Fruit fly (Drosophila melanogaster) whole organism, embryonic: ENCODE data around the gene CG7378.

ENCODE experiments used
- Adf1 ChIP-seq: fragments of 200-800 bp; sonication (Bioruptor generic); IDR thresholded peaks from 2 replicates; pipeline ENCODE4 v1.3.6; 2022; ENCODE audit warnings: missing biosample characterization, missing genetic modification characterization
- CG10321 ChIP-seq: fragments of 200-800 bp; sonication (Bioruptor generic); IDR thresholded peaks from 2 replicates; pipeline ENCODE4 v1.3.6; 2022; ENCODE audit warnings: missing biosample characterization, missing genetic modification characterization
- CG15479 ChIP-seq: fragments of 200-800 bp; sonication (Bioruptor generic); optimal IDR thresholded peaks from 3 replicates; lab custom pipeline; 2019; ENCODE audit warnings: missing biosample characterization, mild to moderate bottlenecking, missing genetic modification characterization, moderate library complexity
- CG1603 ChIP-seq: fragments of 200-800 bp; sonication (Bioruptor generic); optimal IDR thresholded peaks from 2 replicates; lab custom pipeline; 2019; ENCODE audit warnings: missing biosample characterization, mild to moderate bottlenecking, missing genetic modification characterization, moderate library complexity
- CG17385 ChIP-seq: fragments of 200-800 bp; sonication (Bioruptor generic); optimal IDR thresholded peaks from 3 replicates; lab custom pipeline; 2018; ENCODE audit warnings: missing biosample characterization, mild to moderate bottlenecking, missing genetic modification characterization
- CG31365 ChIP-seq: fragments of 200-800 bp; sonication (Bioruptor generic); optimal IDR thresholded peaks from 2 replicates; lab custom pipeline; 2018; ENCODE audit warnings: missing biosample characterization, mild to moderate bottlenecking, missing genetic modification characterization
- CG3163 ChIP-seq: fragments of 200-800 bp; sonication (Bioruptor generic); optimal IDR thresholded peaks from 3 replicates; lab custom pipeline; 2016; ENCODE audit warnings: missing biosample characterization, missing genetic modification characterization
- CG4360 ChIP-seq: fragments of 200-800 bp; sonication (Bioruptor generic); IDR thresholded peaks from 2 replicates; pipeline ENCODE4 v1.3.6; 2022; ENCODE audit warnings: missing biosample characterization, missing genetic modification characterization
- CG6272 ChIP-seq: fragments of 200-800 bp; sonication (Bioruptor generic); IDR thresholded peaks from 2 replicates; pipeline ENCODE4 v1.3.6; 2022; ENCODE audit warnings: missing biosample characterization, missing genetic modification characterization
- CG6689 ChIP-seq: fragments of 200-800 bp; sonication (Bioruptor generic); IDR thresholded peaks from 2 replicates; pipeline ENCODE4 v1.3.6; 2022; ENCODE audit warnings: missing biosample characterization, missing genetic modification characterization
- CG6813 ChIP-seq: fragments of 200-800 bp; sonication (Bioruptor generic); optimal IDR thresholded peaks from 2 replicates; lab custom pipeline; 2017; ENCODE audit warnings: missing biosample characterization, missing genetic modification characterization, mild to moderate bottlenecking, moderate library complexity, missing genetic modification reagents
- CG7357 ChIP-seq: fragments of 200-800 bp; sonication (Bioruptor generic); IDR thresholded peaks from 3 replicates; pipeline ENCODE4 v1.3.6; 2022; ENCODE audit warnings: missing biosample characterization, missing genetic modification characterization
- CG7839 ChIP-seq: fragments of 200-800 bp; sonication (Bioruptor generic); optimal IDR thresholded peaks from 3 replicates; lab custom pipeline; 2018; ENCODE audit warnings: missing biosample characterization, mild to moderate bottlenecking, missing genetic modification characterization, moderate library complexity
- D ChIP-seq, 2 experiments: fragments of 200-800 bp in 1 of 2; fragments of >200 bp in 1 of 2; sonication (Bioruptor generic) in 1 of 2; optimal IDR thresholded peaks; 2 replicates in 1 of 2; 3 replicates in 1 of 2; lab custom pipeline; 2017; ENCODE audit warnings: mild to moderate bottlenecking in 1 of 2, missing biosample characterization in 1 of 2, missing genetic modification characterization in 1 of 2, missing genetic modification reagents in 1 of 2
- Dll ChIP-seq: fragments of 200-800 bp; sonication (Bioruptor generic); IDR thresholded peaks from 4 replicates; pipeline ENCODE4 v1.3.6; 2022; ENCODE audit warnings: missing biosample characterization, missing genetic modification characterization; ENCODE audit not compliant: partially characterized antibody
- GATAe ChIP-seq: fragments of 200-800 bp; sonication (Bioruptor generic); conservative IDR thresholded peaks from 2 replicates; pipeline ENCODE4 v1.3.6; 2022; ENCODE audit warnings: missing biosample characterization, missing genetic modification characterization
- Hey ChIP-seq: fragments of 200-800 bp; sonication (Bioruptor generic); optimal IDR thresholded peaks from 3 replicates; lab custom pipeline; 2018; ENCODE audit warnings: missing biosample characterization, mild to moderate bottlenecking, missing genetic modification characterization
- Hr39 ChIP-seq: fragments of >200 bp; optimal IDR thresholded peaks from 2 replicates; lab custom pipeline; 2017
- Kr ChIP-seq: fragments of 200-800 bp; sonication (Bioruptor generic); optimal IDR thresholded peaks from 2 replicates; lab custom pipeline; 2017; ENCODE audit warnings: missing biosample characterization, mild to moderate bottlenecking, missing genetic modification characterization
- Lim3 ChIP-seq: fragments of 200-800 bp; sonication (Bioruptor generic); IDR thresholded peaks from 2 replicates; pipeline ENCODE4 v1.3.6; 2022; ENCODE audit warnings: missing biosample characterization, missing genetic modification characterization
- Max ChIP-seq: fragments of 200-800 bp; sonication (Bioruptor generic); optimal IDR thresholded peaks from 2 replicates; lab custom pipeline; 2016; ENCODE audit warnings: missing biosample characterization, mild to moderate bottlenecking, missing genetic modification characterization
- NfI ChIP-seq: fragments of 200-800 bp; sonication (Bioruptor generic); optimal IDR thresholded peaks from 3 replicates; lab custom pipeline; 2018; ENCODE audit warnings: missing biosample characterization, mild to moderate bottlenecking, missing genetic modification characterization, moderate library complexity
- Trl ChIP-seq, 3 experiments: fragments of >200 bp in 2 of 3; fragments of 200-800 bp in 1 of 3; sonication (Bioruptor generic) in 1 of 3; optimal IDR thresholded peaks; 2 replicates in 1 of 3; 3 replicates in 2 of 3; lab custom pipeline; 2016 to 2017; ENCODE audit warnings: missing biosample characterization in 1 of 3, missing genetic modification characterization in 1 of 3
- amos ChIP-seq: fragments of 200-800 bp; sonication (Bioruptor generic); IDR thresholded peaks from 2 replicates; pipeline ENCODE4 v1.3.6; 2022; ENCODE audit warnings: missing biosample characterization, missing genetic modification characterization; ENCODE audit not compliant: partially characterized antibody
- crol ChIP-seq: fragments of 200-800 bp; sonication (Bioruptor generic); IDR thresholded peaks from 2 replicates; pipeline ENCODE4 v1.3.6; 2022; ENCODE audit warnings: missing biosample characterization, missing genetic modification characterization
- dpn ChIP-seq, 2 experiments: fragments of 200-800 bp; sonication (Bioruptor generic); optimal IDR thresholded peaks; 3 replicates each; lab custom pipeline; 2016; ENCODE audit warnings: missing biosample characterization in 2 of 2, missing genetic modification characterization in 2 of 2
- ewg ChIP-seq: fragments of 200-800 bp; sonication (Bioruptor generic); optimal IDR thresholded peaks from 3 replicates; lab custom pipeline; 2017; ENCODE audit warnings: mild to moderate bottlenecking, missing biosample characterization, missing genetic modification reagents, missing genetic modification characterization
- grn ChIP-seq: fragments of 200-800 bp; sonication (Bioruptor generic); optimal IDR thresholded peaks from 3 replicates; lab custom pipeline; 2017; ENCODE audit warnings: missing biosample characterization, missing genetic modification characterization
- hth ChIP-seq: fragments of >200 bp; optimal IDR thresholded peaks from 2 replicates; lab custom pipeline; 2017; ENCODE audit warnings: inconsistent platforms
- lab ChIP-seq: fragments of 200-800 bp; sonication (Bioruptor generic); optimal IDR thresholded peaks from 3 replicates; lab custom pipeline; 2017; ENCODE audit warnings: missing biosample characterization, missing genetic modification characterization, mild to moderate bottlenecking, moderate library complexity, missing genetic modification reagents
- lola ChIP-seq, 3 experiments: fragments of >200 bp in 2 of 3; fragments of 200-800 bp in 1 of 3; sonication (Bioruptor generic) in 1 of 3; optimal IDR thresholded peaks; 2 replicates each; lab custom pipeline; 2017 to 2019; ENCODE audit warnings: missing biosample characterization in 3 of 3, missing genetic modification characterization in 3 of 3, mild to moderate bottlenecking in 1 of 3, moderate library complexity in 1 of 3
- nmo ChIP-seq: fragments of 200-800 bp; sonication (Bioruptor generic); optimal IDR thresholded peaks from 2 replicates; lab custom pipeline; 2018; ENCODE audit warnings: missing biosample characterization, mild to moderate bottlenecking, missing genetic modification characterization, moderate library complexity
- nom ChIP-seq: fragments of 200-800 bp; sonication (Bioruptor generic); optimal IDR thresholded peaks from 2 replicates; lab custom pipeline; 2017; ENCODE audit warnings: missing biosample characterization, missing genetic modification characterization, mild to moderate bottlenecking, moderate library complexity, missing genetic modification reagents
- pros ChIP-seq: fragments of 200-800 bp; sonication (Bioruptor generic); optimal IDR thresholded peaks from 3 replicates; lab custom pipeline; 2019; ENCODE audit warnings: missing biosample characterization, mild to moderate bottlenecking, missing genetic modification characterization, moderate library complexity
- sens ChIP-seq: fragments of 200-800 bp; sonication (Bioruptor generic); peaks from one replicate; lab custom pipeline; 2016; ENCODE audit warnings: missing biosample characterization, missing genetic modification characterization
- sug ChIP-seq: fragments of 200-800 bp; optimal IDR thresholded peaks from 2 replicates; lab custom pipeline; 2019; ENCODE audit warnings: missing biosample characterization, mild to moderate bottlenecking, missing genetic modification characterization, moderate library complexity
- twi ChIP-seq: fragments of 200-800 bp; optimal IDR thresholded peaks from 2 replicates; lab custom pipeline; 2019; ENCODE audit warnings: missing biosample characterization, mild to moderate bottlenecking, missing genetic modification characterization, moderate library complexity
- vvl ChIP-seq: fragments of 200-800 bp; sonication (Bioruptor generic); IDR thresholded peaks from 2 replicates; pipeline ENCODE4 v1.3.6; 2022; ENCODE audit warnings: missing biosample characterization, missing genetic modification characterization
- wor ChIP-seq: fragments of 200-800 bp; sonication (Bioruptor generic); IDR thresholded peaks from 2 replicates; pipeline ENCODE4 v1.3.6; 2022; ENCODE audit warnings: missing biosample characterization, missing genetic modification characterization
- z ChIP-seq: fragments of 200-800 bp; sonication (Bioruptor generic); IDR thresholded peaks from 3 replicates; pipeline ENCODE4 v1.3.6; 2022; ENCODE audit warnings: missing biosample characterization, missing genetic modification characterization

CG7378 gene

dm6 chrX:18864483-18865358, 35.5 kb upstream of the CG7378 start:
- TF ChIP-seq vvl: 0 out of 2 replicates have a peak, but pooled peaks have one; percentile 7
- TF ChIP-seq CG6813 (GFP tag; lab: Kevin White, UChicago): no peak
- no peak for TF ChIP-seq wor
- 0 out of 2 replicates have a peak, but pooled peaks have one; percentile 15 for TF ChIP-seq CG10321 (GFP tag; lab: Robert Waterston, UW)
- no peak for TF ChIP-seq CG7357
- TF ChIP-seq nmo (GFP tag; lab: Kevin White, UChicago): no peak
- no peak for TF ChIP-seq Hr39 (lab: Kevin White, UChicago)
- no peak for TF ChIP-seq CG1603 (tag; lab: Kevin White, UChicago)
- no peak for TF ChIP-seq CG6689 (GFP tag; lab: Robert Waterston, UW)
- peak; percentile 28 for TF ChIP-seq pros
- peak; percentile 44 for TF ChIP-seq CG3163 (GFP tag; lab: Kevin White, UChicago)
- peak; percentile 77 for TF ChIP-seq crol (GFP tag; lab: Robert Waterston, UW)
- no peak for TF ChIP-seq amos (GFP tag; lab: Robert Waterston, UW)
- TF ChIP-seq Hey (tag; lab: Kevin White, UChicago): peak; percentile 30
- no peak for TF ChIP-seq hth (lab: Kevin White, UChicago)
- no peak for TF ChIP-seq dpn (GFP tag; optimal IDR thresholded peaks at IDR 0.05; lab: Kevin White, UChicago)
- 0 out of 4 replicates have a peak, but pooled peaks have one; percentile 17 for TF ChIP-seq Dll
- no peak for TF ChIP-seq GATAe
- no peak for TF ChIP-seq Lim3 (GFP tag; lab: Robert Waterston, UW)
- TF ChIP-seq Trl (optimal IDR thresholded peaks at IDR 0.05; lab: Kevin White, UChicago): peak; percentile 79 to 86
- no peak for TF ChIP-seq Trl (GFP tag; optimal IDR thresholded peaks at IDR 0.05; lab: Kevin White, UChicago)
- TF ChIP-seq CG15479 (GFP tag; lab: Kevin White, UChicago): peak; percentile 35
- TF ChIP-seq sug (tag; lab: Kevin White, UChicago): peak; percentile 32
- TF ChIP-seq Kr: no peak
- no peak for TF ChIP-seq CG6272 (GFP tag; lab: Robert Waterston, UW)
- no peak for TF ChIP-seq lola (GFP tag; optimal IDR thresholded peaks at IDR 0.05; lab: Kevin White, UChicago)
- TF ChIP-seq Adf1 (GFP tag; lab: Robert Waterston, UW): peak; percentile 89
- no peak for TF ChIP-seq lab (GFP tag; lab: Kevin White, UChicago)
- peak; percentile 97 for TF ChIP-seq CG4360
- peak; percentile 83 for TF ChIP-seq z (GFP tag; lab: Robert Waterston, UW)
- no peak for TF ChIP-seq NfI (GFP tag; lab: Kevin White, UChicago)
- TF ChIP-seq CG17385 (GFP tag; lab: Kevin White, UChicago): peak; percentile 91

- TF ChIP-seq grn (GFP tag; lab: Kevin White, UChicago) (peak; percentile 26), sens (GFP tag; lab: Kevin White, UChicago) (peak; percentile 3), pros (peak; percentile 2), CG31365 (tag; lab: Kevin White, UChicago) (no peak), ewg (peak; percentile 6), D (optimal IDR thresholded peaks at IDR 0.05; lab: Kevin White, UChicago) (peak; percentile 40), D (GFP tag; optimal IDR thresholded peaks at IDR 0.05; lab: Kevin White, UChicago) (no peak), CG4360 (peak; percentile 17; the same call in 1 of the 2 replicates), CG15479 (GFP tag; lab: Kevin White, UChicago) (peak; percentile 26), Max (GFP tag; lab: Kevin White, UChicago) (no peak), twi (tag; lab: Kevin White, UChicago) (no peak), CG7839 (no peak), nom (GFP tag; lab: Kevin White, UChicago) (peak; percentile 81)
These were observed 33.8 kb upstream of the CG7378 start for dm6 chrX:18866289-18866832.
